Fruit fly (Drosophila melanogaster) whole organism, wandering third instar larva: Measurements from ENCODE around the gene sgll.

ENCODE experiments used
- Abd-B ChIP-seq: fragments of >200 bp; optimal IDR thresholded peaks from 2 replicates; lab custom pipeline; 2017; ENCODE audit warnings: missing biosample characterization, missing genetic modification characterization
- CG32264 ChIP-seq: fragments of 200-800 bp; sonication (Bioruptor generic); optimal IDR thresholded peaks from 2 replicates; lab custom pipeline; 2016; ENCODE audit warnings: missing biosample characterization, missing genetic modification characterization
- CG9705 ChIP-seq: fragments of 200-800 bp; sonication (Bioruptor generic); optimal IDR thresholded peaks from 2 replicates; lab custom pipeline; 2018; ENCODE audit warnings: missing biosample characterization, mild to moderate bottlenecking, missing genetic modification characterization
- CrebA ChIP-seq: fragments of 200-800 bp; sonication (Bioruptor generic); optimal IDR thresholded peaks from 2 replicates; lab custom pipeline; 2016; ENCODE audit warnings: missing biosample characterization, mild to moderate bottlenecking, missing genetic modification characterization, borderline replicate concordance
- Dfd ChIP-seq: fragments of >200 bp; optimal IDR thresholded peaks from 2 replicates; lab custom pipeline; 2017; ENCODE audit warnings: missing biosample characterization, missing genetic modification characterization
- Dif ChIP-seq: fragments of 200-275, 200-300 bp; sonication (Bioruptor generic); optimal IDR thresholded peaks from 2 replicates; lab custom pipeline; 2018; ENCODE audit warnings: missing biosample characterization, missing genetic modification characterization; ENCODE audit not compliant: partially characterized antibody
- GATAd ChIP-seq: sonication (Bioruptor generic); optimal IDR thresholded peaks from 2 replicates; lab custom pipeline; 2016; ENCODE audit warnings: missing biosample characterization, missing genetic modification characterization
- HLH106 ChIP-seq: fragments of 200-800 bp; optimal IDR thresholded peaks from 3 replicates; lab custom pipeline; 2019; ENCODE audit warnings: missing biosample characterization, mild to moderate bottlenecking, missing genetic modification characterization, moderate library complexity
- Hnf4 ChIP-seq: fragments of 200-800 bp; sonication (Bioruptor generic); optimal IDR thresholded peaks from 2 replicates; lab custom pipeline; 2016; ENCODE audit warnings: missing biosample characterization, mild to moderate bottlenecking, missing genetic modification characterization
- Hr78 ChIP-seq: fragments of >200 bp; optimal IDR thresholded peaks from 2 replicates; lab custom pipeline; 2017; ENCODE audit warnings: missing biosample characterization, missing genetic modification characterization
- Hr83 ChIP-seq: fragments of 200-300 bp; sonication (Bioruptor generic); optimal IDR thresholded peaks from 2 replicates; lab custom pipeline; 2016; ENCODE audit warnings: missing biosample characterization, mild to moderate bottlenecking, missing genetic modification characterization, moderate library complexity; ENCODE audit not compliant: poor library complexity, severe bottlenecking
- Jra ChIP-seq: sonication (Bioruptor generic); optimal IDR thresholded peaks from 2 replicates; lab custom pipeline; 2016; ENCODE audit warnings: missing biosample characterization, missing genetic modification characterization
- Mio ChIP-seq: sonication (Bioruptor generic); optimal IDR thresholded peaks from 2 replicates; lab custom pipeline; 2016; ENCODE audit warnings: missing biosample characterization, missing genetic modification characterization
- Myc ChIP-seq: fragments of >200 bp; optimal IDR thresholded peaks from 2 replicates; lab custom pipeline; 2017
- N ChIP-seq: fragments of >200 bp; optimal IDR thresholded peaks from 2 replicates; lab custom pipeline; 2018; ENCODE audit warnings: missing biosample characterization, missing external identifiers, missing genetic modification characterization
- OdsH ChIP-seq: fragments of 200-800 bp; sonication (Bioruptor generic); optimal IDR thresholded peaks from 2 replicates; lab custom pipeline; 2016; ENCODE audit warnings: missing biosample characterization, mild to moderate bottlenecking, missing genetic modification characterization
- Rel ChIP-seq, 2 experiments: fragments of 200-800 bp; sonication (Bioruptor generic) in 1 of 2; optimal IDR thresholded peaks; 2 replicates in 1 of 2; 3 replicates in 1 of 2; lab custom pipeline; 2016 to 2019; ENCODE audit warnings: mild to moderate bottlenecking in 2 of 2, missing biosample characterization in 2 of 2, missing genetic modification characterization in 2 of 2, moderate library complexity in 1 of 2
- Sp1 ChIP-seq: fragments of 200-800 bp; sonication (Bioruptor generic); optimal IDR thresholded peaks from 3 replicates; lab custom pipeline; 2019; ENCODE audit warnings: missing biosample characterization, mild to moderate bottlenecking, missing genetic modification characterization, moderate library complexity
- Vsx2 ChIP-seq: fragments of 200-300, 225-300 bp; sonication (Bioruptor generic); optimal IDR thresholded peaks from 2 replicates; lab custom pipeline; 2018; ENCODE audit warnings: missing biosample characterization, missing genetic modification characterization; ENCODE audit not compliant: partially characterized antibody
- br ChIP-seq: fragments of 200-800 bp; sonication (Bioruptor generic); optimal IDR thresholded peaks from 2 replicates; lab custom pipeline; 2016; ENCODE audit warnings: missing biosample characterization, missing genetic modification characterization
- brk ChIP-seq: fragments of 200-800 bp; sonication (Bioruptor generic); optimal IDR thresholded peaks from 2 replicates; lab custom pipeline; 2016; ENCODE audit warnings: missing biosample characterization, mild to moderate bottlenecking, missing genetic modification characterization
- dl ChIP-seq, 2 experiments: fragments of 175-275, 200-275 bp in 1 of 2; fragments of 200-275 bp in 1 of 2; sonication (Bioruptor generic); optimal IDR thresholded peaks; lab custom pipeline; 2018; ENCODE audit warnings: mild to moderate bottlenecking in 2 of 2, missing biosample characterization in 2 of 2, missing genetic modification characterization in 2 of 2, moderate library complexity in 2 of 2; ENCODE audit not compliant: partially characterized antibody in 2 of 2, insufficient read depth in 1 of 2
- dmrt93B ChIP-seq: fragments of 200-800 bp; sonication (Bioruptor generic); optimal IDR thresholded peaks from 2 replicates; lab custom pipeline; 2018; ENCODE audit warnings: missing biosample characterization, mild to moderate bottlenecking, missing genetic modification characterization
- dsf ChIP-seq: sonication (Bioruptor generic); optimal IDR thresholded peaks from 2 replicates; lab custom pipeline; 2016; ENCODE audit warnings: missing biosample characterization, missing genetic modification characterization, borderline replicate concordance
- ey ChIP-seq: fragments of 200-800 bp; sonication (Bioruptor generic); optimal IDR thresholded peaks from 2 replicates; lab custom pipeline; 2016; ENCODE audit warnings: missing biosample characterization, missing genetic modification characterization
- foxo ChIP-seq, 2 experiments: fragments of 200-800 bp; sonication (Bioruptor generic); optimal IDR thresholded peaks; 2 replicates in 1 of 2; 3 replicates in 1 of 2; lab custom pipeline; 2016 to 2017; ENCODE audit warnings: missing biosample characterization in 2 of 2, missing genetic modification characterization in 2 of 2
- fru ChIP-seq: fragments of 200-800 bp; sonication (Bioruptor generic); optimal IDR thresholded peaks from 3 replicates; lab custom pipeline; 2016; ENCODE audit warnings: missing biosample characterization, mild to moderate bottlenecking, missing genetic modification characterization
- h ChIP-seq: fragments of 200-800 bp; sonication (Bioruptor generic); optimal IDR thresholded peaks from 3 replicates; lab custom pipeline; 2016; ENCODE audit warnings: missing biosample characterization, mild to moderate bottlenecking, missing genetic modification characterization
- jim ChIP-seq: fragments of 175-275, 200-325 bp; sonication (Bioruptor generic); optimal IDR thresholded peaks from 2 replicates; lab custom pipeline; 2016; ENCODE audit warnings: missing biosample characterization, mild to moderate bottlenecking, missing genetic modification characterization
- lola ChIP-seq: fragments of >200 bp; optimal IDR thresholded peaks from 2 replicates; lab custom pipeline; 2017; ENCODE audit warnings: missing biosample characterization, missing genetic modification characterization
- pan ChIP-seq: fragments of >200 bp; optimal IDR thresholded peaks from 2 replicates; lab custom pipeline; 2017
- psq ChIP-seq: fragments of 200-800 bp; sonication (Bioruptor generic); optimal IDR thresholded peaks from 3 replicates; lab custom pipeline; 2017; ENCODE audit warnings: missing biosample characterization, mild to moderate bottlenecking, missing genetic modification characterization, moderate library complexity
- rgr ChIP-seq: fragments of 200-800 bp; sonication (Bioruptor generic); optimal IDR thresholded peaks from 3 replicates; lab custom pipeline; 2016; ENCODE audit warnings: missing biosample characterization, mild to moderate bottlenecking, missing genetic modification characterization
- sage ChIP-seq: fragments of 200-800 bp; sonication (Bioruptor generic); optimal IDR thresholded peaks from 2 replicates; lab custom pipeline; 2016; ENCODE audit warnings: missing biosample characterization, mild to moderate bottlenecking, missing genetic modification characterization
- sv ChIP-seq: fragments of 200-800 bp; sonication (Bioruptor generic); optimal IDR thresholded peaks from 3 replicates; lab custom pipeline; 2016; ENCODE audit warnings: missing biosample characterization, missing genetic modification characterization
- tai ChIP-seq: sonication (Bioruptor generic); optimal IDR thresholded peaks from 2 replicates; lab custom pipeline; 2016; ENCODE audit warnings: missing biosample characterization, missing genetic modification characterization
- usp ChIP-seq: fragments of >200 bp; optimal IDR thresholded peaks from 2 replicates; lab custom pipeline; 2017; ENCODE audit warnings: missing biosample characterization, missing genetic modification characterization
- woc ChIP-seq: sonication (Bioruptor generic); optimal IDR thresholded peaks from 2 replicates; lab custom pipeline; 2016; ENCODE audit warnings: missing biosample characterization, mild to moderate bottlenecking, missing genetic modification characterization

sgll gene

DNA sequence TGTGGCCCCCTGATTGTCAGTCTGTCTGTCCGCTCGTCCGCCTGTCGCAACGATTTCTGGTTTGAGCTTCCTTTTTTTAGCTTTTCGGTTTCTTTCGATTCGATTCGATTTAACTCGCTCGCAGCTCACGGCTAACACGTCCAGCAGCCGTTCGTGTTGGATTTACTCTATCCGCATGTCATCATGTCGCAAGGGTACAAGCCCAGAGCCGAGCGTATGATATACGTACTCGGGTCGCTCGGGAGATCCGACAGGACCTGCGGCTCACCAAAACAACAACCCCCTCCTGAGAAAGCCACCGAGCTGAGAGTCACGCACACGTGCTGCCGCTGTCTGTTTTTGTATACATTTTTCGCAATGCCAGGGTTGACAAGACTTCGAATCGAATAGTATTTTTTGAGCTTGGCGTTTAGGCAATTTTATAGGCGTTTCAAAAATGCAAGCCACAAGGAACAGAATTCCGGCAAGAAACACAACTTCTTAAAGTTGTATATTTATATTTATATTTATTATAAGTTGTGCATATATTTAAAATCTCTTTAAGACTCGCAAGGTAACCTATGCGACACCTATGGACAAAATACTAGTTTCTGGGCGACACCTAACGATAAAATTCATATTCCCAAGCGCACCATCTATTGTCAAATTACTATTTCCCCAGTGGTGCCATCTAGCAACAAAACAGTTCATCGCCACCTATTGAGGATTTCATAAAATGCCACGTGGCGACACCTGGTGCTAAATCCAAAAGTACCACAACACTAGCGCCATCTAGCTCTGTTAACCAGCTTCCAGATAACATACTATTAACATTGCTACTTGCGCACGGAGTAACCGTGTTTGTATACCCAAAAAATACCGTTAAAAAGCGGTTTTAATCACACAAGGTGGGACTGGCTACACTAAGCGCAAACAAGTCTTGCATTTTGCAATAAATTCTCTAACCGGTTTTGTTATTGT lies at the start of gene sgll, which contains the start of gene CG2993:
Gene sgll, plus strand, starts transcription at position 871 of the 960 bp plus-strand sequence.
Gene CG2993, minus strand, starts transcription at position 353 of the 960 bp plus-strand sequence.
- TF ChIP-seq Jra (GFP tag; lab: Kevin White, UChicago) (peak; percentile 82), psq (GFP tag; lab: Kevin White, UChicago) (peak; percentile 86), usp (GFP tag; lab: Kevin White, UChicago) (no peak), lola (GFP tag; lab: Kevin White, UChicago) (no peak), br (peak; percentile 89), HLH106 (tag; lab: Kevin White, UChicago) (peak; percentile 86), tai (GFP tag; lab: Kevin White, UChicago) (peak; percentile 96), Dif (no peak), dl (GFP tag; optimal IDR thresholded peaks at IDR 0.05; lab: Kevin White, UChicago; ENCODE audit: insufficient read depth in 1 of 2, partially characterized antibody in 2 of 2) (no peak), Hr83 (peak; percentile 97), Abd-B (GFP tag; lab: Kevin White, UChicago) (no peak), h (peak; percentile 91), ey (GFP tag; lab: Kevin White, UChicago) (peak; percentile 91), brk (peak; percentile 50), foxo (GFP tag; optimal IDR thresholded peaks at IDR 0.05; lab: Kevin White, UChicago) (peak in 1 of 2 experiments; percentile 96), sage (GFP tag; lab: Kevin White, UChicago) (peak; percentile 1), Myc (lab: Kevin White, UChicago) (peak; percentile 95), Sp1 (peak; percentile 25), Vsx2 (GFP tag; lab: Kevin White, UChicago) (no peak), CG9705 (peak; percentile 79), CG32264 (GFP tag; lab: Kevin White, UChicago) (peak; percentile 29), dmrt93B (GFP tag; lab: Kevin White, UChicago) (peak; percentile 79), GATAd (GFP tag; lab: Kevin White, UChicago) (peak; percentile 73), Hnf4 (GFP tag; lab: Kevin White, UChicago) (peak; percentile 95), Rel (GFP tag; optimal IDR thresholded peaks at IDR 0.05; lab: Kevin White, UChicago) (no peak), Rel (tag; optimal IDR thresholded peaks at IDR 0.05; lab: Kevin White, UChicago) (no peak), Dfd (GFP tag; lab: Kevin White, UChicago) (no peak), Mio (peak; percentile 73), Hr78 (GFP tag; lab: Kevin White, UChicago) (no peak), CrebA (GFP tag; lab: Kevin White, UChicago) (peak; percentile 17), jim (peak; percentile 80), pan (no peak), N (GFP tag; lab: Kevin White, UChicago) (no peak), sv (GFP tag; lab: Kevin White, UChicago) (peak; percentile 80), rgr (GFP tag; lab: Kevin White, UChicago) (peak; percentile 94), dsf (GFP tag; lab: Kevin White, UChicago) (peak; percentile 57), woc (GFP tag; lab: Kevin White, UChicago) (peak; percentile 6), fru (peak; percentile 90), OdsH (peak; percentile 94)

DNA sequence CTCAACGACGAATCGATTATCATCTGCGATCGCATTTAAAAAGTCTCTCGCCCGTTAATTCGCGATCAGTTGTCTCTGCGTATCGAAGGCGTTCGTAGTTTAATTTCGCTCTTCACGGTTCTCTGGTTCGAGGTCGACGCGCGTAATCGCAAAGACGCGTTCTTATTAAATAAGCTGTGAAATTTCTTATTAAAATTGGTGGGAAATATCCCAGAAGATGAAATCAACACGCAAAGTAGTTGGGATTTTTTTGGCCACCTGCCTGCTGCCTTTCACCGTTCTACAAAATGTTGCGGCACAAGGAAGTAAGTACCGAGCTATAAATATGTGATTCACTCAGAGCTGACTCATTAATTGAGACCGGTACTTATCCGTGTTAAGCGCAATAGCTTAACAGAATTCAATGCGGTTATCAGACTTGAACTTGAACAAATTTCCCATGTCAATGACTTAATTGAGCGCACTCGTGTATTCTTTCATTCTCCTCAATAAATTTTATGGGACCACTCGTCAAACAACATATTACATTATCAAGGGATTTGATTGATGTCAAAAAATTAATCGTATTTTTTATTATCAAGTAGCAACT lies 49.3 kb upstream of the sgll start:
- TF ChIP-seq Rel (GFP tag; optimal IDR thresholded peaks at IDR 0.05; lab: Kevin White, UChicago) (no peak), Rel (tag; optimal IDR thresholded peaks at IDR 0.05; lab: Kevin White, UChicago) (peak; percentile 55), fru (no peak)
